Worm (Caenorhabditis elegans) whole organism, L4 larva: ENCODE data around the gene F42A10.5.

Source experiments
- mxl-3 ChIP-seq: fragments of 200-800 bp; sonication (Bioruptor generic); optimal IDR thresholded peaks from 2 replicates; lab custom pipeline; 2018; ENCODE audit warnings: mild to moderate bottlenecking, missing genetic modification characterization, missing compliant biosample characterization
- zip-2 ChIP-seq: fragments of 150-350 bp; optimal IDR thresholded peaks from 2 replicates; lab custom pipeline; 2014; ENCODE audit warnings: missing biosample characterization, missing genetic modification characterization

ce11 chrIII:6138457-6138856 lies 34.8 kb downstream of the F42A10.5 start:
- TF ChIP-seq zip-2 (tag; lab: Kevin White, UChicago) (no peak), mxl-3 (peak; percentile 58)
